Worm (Caenorhabditis elegans): ENCODE measurements around the gene R13D7.2.

R13D7.2 gene

DNA sequence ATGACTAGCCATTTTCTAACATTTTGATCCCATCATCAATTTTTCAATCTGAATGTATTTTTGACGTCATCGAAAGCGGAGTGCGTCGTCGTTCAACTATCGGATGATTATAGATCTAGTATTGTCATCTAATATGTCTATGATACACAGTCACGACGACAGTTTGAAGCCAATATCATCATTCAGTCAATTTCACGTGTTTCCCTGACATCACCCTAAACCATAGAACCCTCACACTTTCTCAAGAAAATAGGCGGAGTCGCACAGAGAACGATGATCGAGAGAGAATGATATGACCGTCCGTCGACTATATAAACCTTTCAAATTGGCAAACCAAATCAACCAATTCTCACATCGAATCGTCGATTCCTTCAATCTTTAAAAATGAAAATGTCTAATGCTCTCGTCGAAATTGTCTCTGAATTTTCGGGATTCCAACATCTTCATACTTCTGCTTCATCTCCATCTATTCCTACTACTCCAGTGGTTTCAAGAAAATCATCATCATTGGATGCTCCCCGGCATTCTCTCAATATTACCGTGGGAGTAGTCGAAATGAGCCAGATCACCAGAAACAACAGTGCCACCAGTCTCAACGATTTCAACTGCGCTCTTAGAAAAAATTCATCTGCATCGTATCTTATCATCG, 6.2 kb downstream of the R13D7.2 start, which contains the start of gene F18E3.13 (continued):
- peak; percentile 92 for TF ChIP-seq nhr-25 (tag; optimal IDR thresholded peaks at IDR 0.05)

DNA sequence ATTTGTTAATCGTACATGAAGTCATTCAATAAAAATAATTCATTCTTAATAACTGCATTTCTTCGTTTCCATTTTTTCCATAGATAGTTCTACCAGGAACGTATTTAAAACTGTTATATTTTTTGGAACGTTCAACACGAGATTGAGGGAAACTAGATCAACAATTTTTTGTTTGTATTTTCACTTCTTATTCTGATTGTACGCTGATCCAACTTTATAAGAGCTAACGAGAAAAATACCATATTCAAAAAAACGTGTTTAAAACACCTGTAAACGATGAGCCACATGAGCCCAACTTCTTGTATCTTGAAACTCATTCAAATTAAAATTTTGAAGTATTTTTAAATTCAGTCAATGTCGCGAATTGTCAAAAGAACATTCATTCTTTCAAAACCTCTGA, 6.9 kb downstream of the R13D7.2 start:
- TF ChIP-seq nhr-11 (tag; optimal IDR thresholded peaks at IDR 0.05): no peak
- peak; percentile 7 for TF ChIP-seq nhr-23 (tag; optimal IDR thresholded peaks at IDR 0.05)
- TF ChIP-seq unc-62 (GFP tag; optimal IDR thresholded peaks at IDR 0.05): no peak
- no peak for TF ChIP-seq jun-1 (tag; optimal IDR thresholded peaks at IDR 0.05)
- TF ChIP-seq nhr-43 (tag; optimal IDR thresholded peaks at IDR 0.05; ENCODE audit: poor library complexity, severe bottlenecking): peak; percentile 20
- peak; percentile 57 for TF ChIP-seq ama-1 (optimal IDR thresholded peaks at IDR 0.05)

DNA sequence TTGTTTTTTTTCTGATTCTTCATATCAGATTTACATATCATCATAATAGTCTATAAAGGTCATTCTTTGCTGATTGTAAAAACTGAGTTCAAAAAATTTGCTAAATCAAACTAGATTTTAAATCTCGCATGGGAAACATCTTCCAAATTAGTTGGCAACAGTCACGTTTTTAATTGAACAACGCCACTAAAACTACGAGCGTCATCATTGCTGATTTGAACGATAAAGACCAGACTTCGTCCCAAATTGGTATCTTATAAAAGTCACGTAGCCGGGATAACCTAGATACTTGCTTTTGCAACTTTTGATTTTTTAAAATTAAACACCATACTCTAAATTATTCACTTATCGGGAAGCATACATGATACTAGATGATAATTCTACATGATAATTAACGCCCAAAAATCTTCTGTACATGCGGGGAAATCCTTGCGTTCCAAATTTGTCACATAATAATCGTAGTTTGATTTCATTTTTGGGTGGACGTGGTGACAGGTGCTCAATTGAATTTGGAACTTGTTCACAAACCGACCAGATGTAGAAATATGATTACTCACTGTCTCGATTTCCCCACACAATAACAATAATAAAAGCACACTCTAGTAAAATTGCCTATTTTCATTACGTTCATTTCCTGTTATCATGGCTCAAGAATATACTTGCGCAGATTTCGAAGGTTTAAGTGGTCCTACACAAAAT, 7.5 kb downstream of the R13D7.2 start, which contains the start of gene srw-67:
TSS of gene srw-67 (plus strand) at position 643 of the 699 bp plus-strand sequence.
- TF ChIP-seq nhr-43 (tag; optimal IDR thresholded peaks at IDR 0.05; ENCODE audit: poor library complexity, severe bottlenecking): peak; percentile 62
- no peak for TF ChIP-seq pqm-1 (tag; optimal IDR thresholded peaks at IDR 0.05)
- no peak for TF ChIP-seq pha-4 (tag; optimal IDR thresholded peaks at IDR 0.05)

DNA sequence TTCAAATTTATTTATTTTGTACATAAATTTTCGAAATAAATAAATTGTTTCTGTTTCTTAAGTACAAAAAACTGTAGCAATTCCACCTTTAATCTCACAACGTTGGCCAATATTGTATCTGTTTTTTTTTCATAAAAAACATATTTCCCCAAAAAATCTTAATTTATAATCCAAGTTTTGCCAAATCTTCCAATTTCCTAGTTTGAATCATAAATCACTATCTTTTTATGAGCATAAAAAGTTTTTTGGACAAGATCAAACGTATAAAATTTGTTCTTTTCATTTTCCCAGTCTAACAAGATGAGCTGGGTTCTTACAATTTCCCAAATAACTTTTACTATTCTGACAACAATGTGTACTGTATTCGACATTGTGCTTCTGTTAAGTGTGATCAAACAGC, 10.5 kb downstream of the R13D7.2 start, which contains the start of gene srxa-4:
TSS of gene srxa-4 (plus strand) at position 301 of the 400 bp plus-strand sequence.
- TF ChIP-seq ceh-82 (tag; optimal IDR thresholded peaks at IDR 0.05) (no peak), lsy-12 (tag; optimal IDR thresholded peaks at IDR 0.05) (no peak), ztf-4 (tag; optimal IDR thresholded peaks at IDR 0.05) (no peak), hmg-11 (tag; optimal IDR thresholded peaks at IDR 0.05) (no peak), snpc-4 (tag; optimal IDR thresholded peaks at IDR 0.05) (no peak), nfya-1 (tag; optimal IDR thresholded peaks at IDR 0.05; ENCODE audit: insufficient read depth) (no peak), nhr-23 (tag; optimal IDR thresholded peaks at IDR 0.05) (no peak), R02D3.7 (tag; optimal IDR thresholded peaks at IDR 0.05) (no peak), fos-1 (tag; optimal IDR thresholded peaks at IDR 0.05) (no peak), nhr-43 (tag; optimal IDR thresholded peaks at IDR 0.05; ENCODE audit: poor library complexity, severe bottlenecking) (no peak)

DNA sequence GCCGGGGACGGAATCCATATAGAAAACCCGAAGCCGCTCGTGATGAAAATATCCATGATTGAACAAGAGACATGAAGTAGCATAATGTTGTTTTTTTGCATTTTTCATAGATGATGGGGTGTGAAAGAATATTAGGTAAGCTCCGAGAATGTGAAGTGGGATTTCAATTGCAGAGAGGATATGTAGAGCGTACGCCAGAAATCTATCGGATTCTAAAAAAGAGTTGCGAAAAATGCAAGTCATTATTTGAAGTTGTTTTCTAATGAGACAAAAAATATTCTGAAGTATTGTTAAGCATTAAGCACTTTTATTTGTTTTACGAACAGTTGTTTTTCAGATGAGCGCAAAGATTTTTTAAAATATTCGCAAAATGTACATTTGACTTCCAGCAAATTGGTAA, 14.6 kb downstream of the R13D7.2 start, which contains the start of gene F18E3.10:
TSS of gene F18E3.10 (minus strand) at position 101 of the 400 bp plus-strand sequence.
- TF ChIP-seq nhr-237 (tag; optimal IDR thresholded peaks at IDR 0.05) (no peak), ztf-11 (tag; optimal IDR thresholded peaks at IDR 0.05) (no peak)

DNA sequence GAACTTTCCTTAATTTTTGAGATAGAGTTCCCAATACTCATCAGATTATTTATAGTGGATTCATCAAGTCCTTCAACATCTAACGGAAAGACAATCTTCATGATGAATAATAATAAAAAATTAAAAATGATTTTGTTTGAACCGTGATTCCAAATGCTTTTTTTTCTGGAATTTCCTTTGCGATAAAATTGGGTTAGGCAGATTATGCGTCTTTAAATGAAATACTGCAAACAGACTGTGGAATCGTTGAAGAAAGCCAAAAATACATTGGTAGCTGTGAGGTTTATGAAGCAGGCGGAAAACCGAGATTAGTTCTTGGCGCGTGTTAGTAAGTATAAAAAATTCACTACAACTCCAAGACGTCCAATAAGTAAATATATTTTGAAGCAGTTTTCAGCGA, 16.9 kb downstream of the R13D7.2 start, which contains the start of gene srw-68:
TSS of gene srw-68 (minus strand) at position 101 of the 400 bp plus-strand sequence.
- TF ChIP-seq unc-62 (GFP tag; optimal IDR thresholded peaks at IDR 0.05) (no peak), snpc-4 (tag; optimal IDR thresholded peaks at IDR 0.05) (no peak), sea-2 (GFP tag; optimal IDR thresholded peaks at IDR 0.05) (no peak), nhr-43 (tag; optimal IDR thresholded peaks at IDR 0.05; ENCODE audit: poor library complexity, severe bottlenecking) (no peak), eor-1 (tag; optimal IDR thresholded peaks at IDR 0.05) (no peak), ceh-16 (tag; optimal IDR thresholded peaks at IDR 0.05) (no peak), fkh-2 (tag; optimal IDR thresholded peaks at IDR 0.05) (no peak), nhr-23 (tag; optimal IDR thresholded peaks at IDR 0.05) (no peak), ceh-9 (tag; optimal IDR thresholded peaks at IDR 0.05) (no peak), ceh-28 (tag; optimal IDR thresholded peaks at IDR 0.05) (no peak), unc-39 (tag; optimal IDR thresholded peaks at IDR 0.05) (no peak), aly-2 (tag; optimal IDR thresholded peaks at IDR 0.05) (no peak), nhr-77 (tag; optimal IDR thresholded peaks at IDR 0.05) (no peak), nhr-28 (tag; optimal IDR thresholded peaks at IDR 0.05) (no peak), lsy-12 (tag; optimal IDR thresholded peaks at IDR 0.05) (no peak)
